Worm (Caenorhabditis elegans): ENCODE data around the gene ZC373.3.

DNA sequence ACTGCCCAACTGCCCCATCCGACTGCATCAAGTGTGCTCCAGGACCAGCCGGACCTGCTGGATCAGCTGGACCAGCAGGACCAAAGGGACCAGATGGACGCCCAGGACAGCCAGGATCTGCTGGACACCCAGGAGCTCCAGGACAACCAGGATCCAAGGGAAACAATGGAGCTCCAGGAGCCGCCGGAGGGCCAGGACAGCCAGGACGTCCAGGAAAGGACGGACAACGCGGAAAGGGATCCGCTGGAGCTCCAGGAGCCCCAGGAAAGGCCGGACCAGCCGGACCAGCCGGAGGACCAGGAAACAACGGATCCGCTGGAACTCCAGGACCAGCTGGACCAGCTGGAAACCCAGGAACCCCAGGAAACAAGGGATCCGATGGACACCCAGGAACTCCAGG is 17.8 kb downstream of the ZC373.3 start:
- no peak for TF ChIP-seq snpc-4 (tag; optimal IDR thresholded peaks at IDR 0.05)
- no peak for TF ChIP-seq lin-13 (GFP tag; optimal IDR thresholded peaks at IDR 0.05)
- no peak for TF ChIP-seq ets-5 (GFP tag; IDR thresholded peaks at IDR 0.05)
- TF ChIP-seq lsy-2 (tag; optimal IDR thresholded peaks at IDR 0.05) = no peak
- no peak for TF ChIP-seq fos-1 (tag; optimal IDR thresholded peaks at IDR 0.05)
